Fruit fly (Drosophila melanogaster): Measurements from ENCODE around the gene Usp47.

Usp47 gene

dm6 chr3L:5751740-5752579 lies 813 bp upstream of the Usp47 start, which contains the start of gene DnaJ-1 (continued):
- TF ChIP-seq CG14860 (GFP tag; IDR thresholded peaks at IDR 0.05; ENCODE audit: partially characterized antibody) (peak; percentile 99), Gug (GFP tag; IDR thresholded peaks at IDR 0.05) (no peak), CG7928 (GFP tag; optimal IDR thresholded peaks at IDR 0.05) (no peak), D19A (tag; optimal IDR thresholded peaks at IDR 0.05) (no peak), Meics (GFP tag; optimal IDR thresholded peaks at IDR 0.05) (peak; percentile 39), vnd (GFP tag; IDR thresholded peaks at IDR 0.05; ENCODE audit: partially characterized antibody) (peak; percentile 99), chm (GFP tag; IDR thresholded peaks at IDR 0.05) (peak; percentile 26; the same call in 1 of the 2 replicates), CG9437 (GFP tag; optimal IDR thresholded peaks at IDR 0.05) (peak; percentile 30), CG6689 (GFP tag; IDR thresholded peaks at IDR 0.05) (peak; percentile 58), lola (GFP tag; optimal IDR thresholded peaks at IDR 0.05) (no peak), CG18619 (GFP tag; optimal IDR thresholded peaks at IDR 0.05) (peak; percentile 7), Trl (optimal IDR thresholded peaks at IDR 0.05) (peak in 1 of 2 experiments; percentile 17), Trl (GFP tag; optimal IDR thresholded peaks at IDR 0.05) (no peak), Scr (GFP tag; IDR thresholded peaks at IDR 0.05; ENCODE audit: partially characterized antibody) (peak; percentile 98), kay (GFP tag; optimal IDR thresholded peaks at IDR 0.05) (no peak), lmd (GFP tag; IDR thresholded peaks at IDR 0.05) (no peak), HmgZ (tag; optimal IDR thresholded peaks at IDR 0.05) (peak; percentile 60), Mes4 (GFP tag; optimal IDR thresholded peaks at IDR 0.05) (peak; percentile 22), lbe (GFP tag; optimal IDR thresholded peaks at IDR 0.05) (peak; percentile 68), Nf-YB (GFP tag; optimal IDR thresholded peaks at IDR 0.05) (peak; percentile 34), zen (tag; optimal IDR thresholded peaks at IDR 0.05) (peak; percentile 40), Fer1 (GFP tag; optimal IDR thresholded peaks at IDR 0.05) (peak; percentile 72), ab (GFP tag; optimal IDR thresholded peaks at IDR 0.05) (no peak), gcm (GFP tag; optimal IDR thresholded peaks at IDR 0.05) (peak; percentile 22), CG14710 (tag; optimal IDR thresholded peaks at IDR 0.05) (peak; percentile 73), corto (GFP tag; optimal IDR thresholded peaks at IDR 0.05) (peak; percentile 55), tgo (GFP tag; IDR thresholded peaks at IDR 0.05) (peak; percentile 31; the same call in 1 of the 3 replicates), Awh (GFP tag; IDR thresholded peaks at IDR 0.05) (no peak; the same call in 1 of the 2 replicates), zen2 (GFP tag; IDR thresholded peaks at IDR 0.05; ENCODE audit: partially characterized antibody) (peak; percentile 97), CG3726 (GFP tag; IDR thresholded peaks at IDR 0.05) (no peak), CG16779 (GFP tag; IDR thresholded peaks at IDR 0.05) (no peak), sd (tag; optimal IDR thresholded peaks at IDR 0.05) (peak; percentile 78), stwl (tag; optimal IDR thresholded peaks at IDR 0.05) (peak; percentile 67), HLHmδ (GFP tag; optimal IDR thresholded peaks at IDR 0.05) (peak; percentile 20), mam (GFP tag; optimal IDR thresholded peaks at IDR 0.05) (peak; percentile 6), phol (tag; optimal IDR thresholded peaks at IDR 0.05) (peak; percentile 51), Jarid2 (GFP tag; optimal IDR thresholded peaks at IDR 0.05) (peak; percentile 78), CG3407 (GFP tag; optimal IDR thresholded peaks at IDR 0.05) (peak; percentile 26), CG7556 (GFP tag; optimal IDR thresholded peaks at IDR 0.05) (peak; percentile 35), scrt (GFP tag; optimal IDR thresholded peaks at IDR 0.05) (peak; percentile 68), CG16863 (GFP tag; optimal IDR thresholded peaks at IDR 0.05) (no peak), CG31388 (GFP tag; optimal IDR thresholded peaks at IDR 0.05) (no peak), her (GFP tag; optimal IDR thresholded peaks at IDR 0.05) (peak; percentile 20), luna (GFP tag; optimal IDR thresholded peaks at IDR 0.05) (peak; percentile 41), CG2120 (GFP tag; optimal IDR thresholded peaks at IDR 0.05) (peak; percentile 30), CG9876 (GFP tag; optimal IDR thresholded peaks at IDR 0.05) (no peak), pfk (GFP tag; optimal IDR thresholded peaks at IDR 0.05) (peak; percentile 67), CG2712 (tag; optimal IDR thresholded peaks at IDR 0.05) (peak; percentile 22)

Data from whole organism, embryonic.